Worm (Caenorhabditis elegans) whole organism, L3 larva: Measurements from ENCODE around the gene glna-2.

Source experiments
- R02D3.7 ChIP-seq: fragments of 150-350 bp; optimal IDR thresholded peaks from 2 replicates; lab custom pipeline; 2014; ENCODE audit warnings: missing biosample characterization, missing genetic modification characterization
- ZK546.5 ChIP-seq: sonication (generic microtip); optimal IDR thresholded peaks from 2 replicates; lab custom pipeline; 2017; ENCODE audit warnings: missing biosample characterization, missing genetic modification characterization
- ama-1 ChIP-seq: fragments of 150-350 bp; optimal IDR thresholded peaks from 2 replicates; lab custom pipeline; 2018
- ceh-16 ChIP-seq: sonication (generic microtip); optimal IDR thresholded peaks from 2 replicates; lab custom pipeline; 2017; ENCODE audit warnings: missing biosample characterization, missing genetic modification characterization
- ceh-28 ChIP-seq: fragments of 150-350 bp; optimal IDR thresholded peaks from 2 replicates; lab custom pipeline; 2014; ENCODE audit warnings: missing biosample characterization, missing genetic modification reagents, missing genetic modification characterization
- ceh-9 ChIP-seq: sonication (generic microtip); optimal IDR thresholded peaks from 2 replicates; lab custom pipeline; 2018; ENCODE audit warnings: missing biosample characterization, missing genetic modification characterization
- daf-12 ChIP-seq: fragments of 150-350 bp; optimal IDR thresholded peaks from 2 replicates; lab custom pipeline; 2014; ENCODE audit warnings: missing biosample characterization, missing genetic modification reagents, missing genetic modification characterization
- egl-27 ChIP-seq: sonication (generic microtip); optimal IDR thresholded peaks from 4 replicates; lab custom pipeline; 2017; ENCODE audit warnings: missing biosample characterization, missing genetic modification reagents, missing genetic modification characterization
- egl-5 ChIP-seq: fragments of 150-350 bp; optimal IDR thresholded peaks from 2 replicates; lab custom pipeline; 2017; ENCODE audit warnings: missing biosample characterization, missing genetic modification reagents, missing genetic modification characterization, inconsistent platforms
- elt-1 ChIP-seq: fragments of 150-350 bp; optimal IDR thresholded peaks from 2 replicates; lab custom pipeline; 2014; ENCODE audit warnings: missing biosample characterization, missing genetic modification characterization
- elt-2 ChIP-seq: sonication (generic microtip); optimal IDR thresholded peaks from 2 replicates; lab custom pipeline; 2016; ENCODE audit warnings: missing genetic modification reagents, mild to moderate bottlenecking, missing genetic modification characterization, missing compliant biosample characterization
- elt-3 ChIP-seq, 3 experiments: fragments of 150-350 bp in 1 of 3; sonication (generic microtip) in 2 of 3; optimal IDR thresholded peaks; 2 replicates in 2 of 3; 4 replicates in 1 of 3; lab custom pipeline; 2014 to 2017; ENCODE audit warnings: missing biosample characterization in 3 of 3, missing genetic modification characterization in 3 of 3
- eor-1 ChIP-seq, 2 experiments: fragments of 150-350 bp; optimal IDR thresholded peaks; 2 replicates each; lab custom pipeline; 2014 to 2018; ENCODE audit warnings: missing biosample characterization in 2 of 2, missing genetic modification characterization in 2 of 2
- fkh-10 ChIP-seq: sonication (generic microtip); optimal IDR thresholded peaks from 2 replicates; lab custom pipeline; 2017; ENCODE audit warnings: missing biosample characterization, missing genetic modification reagents, missing genetic modification characterization
- fkh-2 ChIP-seq: fragments of 150-350 bp; optimal IDR thresholded peaks from 2 replicates; lab custom pipeline; 2014; ENCODE audit warnings: missing biosample characterization, missing genetic modification reagents, missing genetic modification characterization
- fos-1 ChIP-seq: fragments of 150-350 bp; optimal IDR thresholded peaks from 2 replicates; lab custom pipeline; 2014; ENCODE audit warnings: missing biosample characterization, missing genetic modification characterization
- lin-15B ChIP-seq: fragments of 150-350 bp; optimal IDR thresholded peaks from 2 replicates; lab custom pipeline; 2014; ENCODE audit warnings: missing biosample characterization, missing genetic modification characterization
- lin-39 ChIP-seq: fragments of 150-350 bp; optimal IDR thresholded peaks from 2 replicates; lab custom pipeline; 2018; ENCODE audit warnings: missing biosample characterization, missing genetic modification reagents, missing genetic modification characterization
- mdl-1 ChIP-seq: fragments of 150-350 bp; optimal IDR thresholded peaks from 2 replicates; lab custom pipeline; 2014; ENCODE audit warnings: missing biosample characterization, missing genetic modification characterization
- mml-1 ChIP-seq: fragments of 150-350 bp; sonication (generic microtip); optimal IDR thresholded peaks from 3 replicates; lab custom pipeline; 2014; ENCODE audit warnings: missing biosample characterization, missing genetic modification characterization
- nfya-1 ChIP-seq: sonication (generic microtip); optimal IDR thresholded peaks from 2 replicates; lab custom pipeline; 2017; ENCODE audit warnings: missing genetic modification characterization, mild to moderate bottlenecking, missing compliant biosample characterization, antibody characterized with exemption, moderate library complexity; ENCODE audit not compliant: insufficient read depth
- nhr-12 ChIP-seq: fragments of 150-350 bp; optimal IDR thresholded peaks from 2 replicates; lab custom pipeline; 2014; ENCODE audit warnings: missing biosample characterization, missing genetic modification characterization
- nhr-23 ChIP-seq: fragments of 150-350 bp; optimal IDR thresholded peaks from 2 replicates; lab custom pipeline; 2014; ENCODE audit warnings: missing biosample characterization, missing genetic modification reagents, missing genetic modification characterization
- nhr-237 ChIP-seq: fragments of 150-350 bp; optimal IDR thresholded peaks from 2 replicates; lab custom pipeline; 2014; ENCODE audit warnings: missing biosample characterization, missing genetic modification characterization
- nhr-25 ChIP-seq: sonication (generic microtip); optimal IDR thresholded peaks from 2 replicates; lab custom pipeline; 2017; ENCODE audit warnings: missing biosample characterization, missing genetic modification characterization
- nhr-28 ChIP-seq: fragments of 150-350 bp; optimal IDR thresholded peaks from 2 replicates; lab custom pipeline; 2014; ENCODE audit warnings: missing biosample characterization, missing genetic modification characterization
- nhr-43 ChIP-seq: sonication (generic microtip); optimal IDR thresholded peaks from 2 replicates; lab custom pipeline; 2016; ENCODE audit warnings: mild to moderate bottlenecking, missing genetic modification characterization, missing compliant biosample characterization; ENCODE audit not compliant: poor library complexity, severe bottlenecking
- nhr-67 ChIP-seq: fragments of 150-350 bp; optimal IDR thresholded peaks from 2 replicates; lab custom pipeline; 2014; ENCODE audit warnings: missing biosample characterization, missing genetic modification characterization
- pha-4 ChIP-seq: fragments of 150-350 bp; optimal IDR thresholded peaks from 2 replicates; lab custom pipeline; 2014; ENCODE audit warnings: missing biosample characterization, missing genetic modification reagents, missing genetic modification characterization
- pqm-1 ChIP-seq: fragments of 150-350 bp; optimal IDR thresholded peaks from 2 replicates; lab custom pipeline; 2017; ENCODE audit warnings: missing biosample characterization, missing genetic modification characterization, inconsistent platforms
- sea-2 ChIP-seq: fragments of 150-350 bp; sonication (generic microtip); optimal IDR thresholded peaks from 4 replicates; lab custom pipeline; 2014; ENCODE audit warnings: missing biosample characterization, missing genetic modification reagents, missing genetic modification characterization
- snpc-4 ChIP-seq: fragments of 150-350 bp; optimal IDR thresholded peaks from 2 replicates; lab custom pipeline; 2014; ENCODE audit warnings: missing biosample characterization, missing genetic modification characterization
- unc-39 ChIP-seq: sonication (generic microtip); optimal IDR thresholded peaks from 4 replicates; lab custom pipeline; 2017; ENCODE audit warnings: missing biosample characterization, missing genetic modification characterization
- unc-62 ChIP-seq: fragments of 150-350 bp; sonication (generic microtip); optimal IDR thresholded peaks from 4 replicates; lab custom pipeline; 2014; ENCODE audit warnings: missing biosample characterization, missing genetic modification reagents, missing genetic modification characterization
- zag-1 ChIP-seq: fragments of 150-350 bp; optimal IDR thresholded peaks from 2 replicates; lab custom pipeline; 2014; ENCODE audit warnings: missing biosample characterization, missing genetic modification characterization
- ztf-11 ChIP-seq: fragments of 150-350 bp; optimal IDR thresholded peaks from 2 replicates; lab custom pipeline; 2014; ENCODE audit warnings: missing biosample characterization, missing genetic modification characterization
- ztf-4 ChIP-seq: fragments of 150-350 bp; optimal IDR thresholded peaks from 2 replicates; lab custom pipeline; 2014; ENCODE audit warnings: missing biosample characterization, missing genetic modification characterization

glna-2 gene

DNA sequence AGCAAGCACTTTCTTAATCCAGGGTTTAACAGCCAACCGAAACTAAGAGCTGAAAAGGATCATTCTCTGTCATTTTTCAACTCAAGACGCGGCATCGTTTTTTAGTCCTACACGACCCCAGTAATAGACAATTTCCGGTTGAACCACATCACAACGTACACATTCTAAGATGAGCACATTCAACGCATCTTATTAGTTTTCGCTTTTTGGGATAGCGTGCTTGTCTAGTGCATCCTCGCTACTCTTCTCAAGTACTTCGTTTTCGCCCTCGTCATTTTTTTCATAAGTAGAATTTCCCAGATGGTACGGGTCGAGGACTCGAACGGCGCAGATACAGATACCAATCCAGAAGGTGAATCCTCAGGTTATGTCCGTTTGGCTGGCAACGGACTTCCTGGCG lies 33.9 kb downstream of the glna-2 start, which contains the start of gene T05H10.1:
T05H10.1 (plus strand) TSS at position 301 of the 400 bp plus-strand sequence.
- peak; percentile 36 for TF ChIP-seq lin-39
- no peak for TF ChIP-seq lin-15B

DNA sequence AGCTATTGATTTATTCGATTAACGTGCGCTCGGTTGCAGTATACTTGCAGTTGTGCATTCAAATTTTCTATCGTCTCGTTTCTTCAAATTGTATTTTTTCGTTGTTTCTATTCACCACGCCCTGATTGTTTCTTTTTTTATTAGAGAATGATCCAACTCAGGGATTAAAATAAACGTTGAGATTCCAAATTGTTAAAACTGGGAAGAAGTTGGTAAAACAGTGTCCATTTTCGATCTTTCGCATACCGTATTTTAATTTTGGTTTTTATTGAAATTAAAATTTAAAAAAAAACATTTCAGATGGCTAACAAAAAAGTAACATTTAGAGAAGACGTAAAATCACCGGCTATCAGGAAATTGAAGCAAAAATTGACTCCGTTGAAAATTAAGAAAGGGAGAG lies 38.8 kb downstream of the glna-2 start, which contains the start of gene apn-1:
apn-1 (plus strand) TSS at position 301 of the 400 bp plus-strand sequence.
- no peak for TF ChIP-seq lin-39
- no peak for TF ChIP-seq nhr-12 (tag; lab: Kevin White, UChicago)
- no peak for TF ChIP-seq zag-1 (tag; lab: Kevin White, UChicago)
- TF ChIP-seq lin-15B, result no peak
- no peak for TF ChIP-seq pha-4 (tag; lab: Kevin White, UChicago)
- TF ChIP-seq nhr-28 (tag; lab: Kevin White, UChicago), result no peak
- TF ChIP-seq elt-2 (tag; lab: Kevin White, UChicago), result no peak
- no peak for TF ChIP-seq nhr-25 (tag; lab: Kevin White, UChicago)
- TF ChIP-seq R02D3.7, result no peak
- no peak for TF ChIP-seq nhr-67 (tag; lab: Kevin White, UChicago)
- no peak for TF ChIP-seq ZK546.5 (tag; lab: Kevin White, UChicago)
- no peak for TF ChIP-seq ceh-28 (tag; lab: Kevin White, UChicago)
- TF ChIP-seq mdl-1, result no peak
- no peak for TF ChIP-seq ztf-11
- TF ChIP-seq nfya-1 (tag; lab: Kevin White, UChicago), result no peak
- no peak for TF ChIP-seq unc-39
- no peak for TF ChIP-seq fkh-10 (GFP tag; lab: Kevin White, UChicago)
- TF ChIP-seq nhr-23 (tag; lab: Kevin White, UChicago), result no peak
- TF ChIP-seq nhr-237 (tag; lab: Kevin White, UChicago), result no peak
- no peak for TF ChIP-seq ama-1 (lab: Kevin White, UChicago)

DNA sequence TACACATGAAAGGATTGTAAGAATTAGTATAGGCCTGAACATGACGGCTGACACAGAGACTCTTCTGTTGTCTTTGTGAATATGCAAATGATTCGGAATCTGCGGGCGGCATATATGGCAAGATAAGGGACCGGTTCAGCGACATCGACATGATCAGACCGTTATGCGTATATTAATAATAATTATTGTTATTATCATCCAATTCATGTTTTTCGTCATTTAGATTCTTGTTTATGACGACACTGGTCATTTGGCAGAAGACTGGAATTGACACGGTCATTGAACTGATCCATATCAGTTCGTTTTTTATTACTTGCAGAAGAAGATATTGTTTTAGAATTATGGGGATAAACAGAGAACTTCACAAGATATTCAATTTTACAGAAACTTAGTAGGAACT lies 42.0 kb downstream of the glna-2 start, which contains the start of gene mtre-1:
mtre-1 (minus strand) TSS at position 101 of the 400 bp plus-strand sequence.
- TF ChIP-seq mdl-1, result no peak
- TF ChIP-seq nhr-12 (tag; lab: Kevin White, UChicago), result no peak
- no peak for TF ChIP-seq nhr-43 (tag; lab: Kevin White, UChicago)
- no peak for TF ChIP-seq eor-1 (tag; optimal IDR thresholded peaks at IDR 0.05; lab: Kevin White, UChicago)
- no peak for TF ChIP-seq nhr-25 (tag; lab: Kevin White, UChicago)
- no peak for TF ChIP-seq ama-1 (lab: Kevin White, UChicago)
- no peak for TF ChIP-seq elt-1
- TF ChIP-seq snpc-4 (tag; lab: Kevin White, UChicago), result no peak
- no peak for TF ChIP-seq zag-1 (tag; lab: Kevin White, UChicago)
- TF ChIP-seq unc-62 (GFP tag; lab: Kevin White, UChicago), result no peak
- TF ChIP-seq mml-1 (tag; lab: Kevin White, UChicago), result no peak
- no peak for TF ChIP-seq ceh-9 (tag; lab: Kevin White, UChicago)
- no peak for TF ChIP-seq R02D3.7
- no peak for TF ChIP-seq nfya-1 (tag; lab: Kevin White, UChicago)
- no peak for TF ChIP-seq nhr-237 (tag; lab: Kevin White, UChicago)
- no peak for TF ChIP-seq daf-12 (tag; lab: Kevin White, UChicago)

DNA sequence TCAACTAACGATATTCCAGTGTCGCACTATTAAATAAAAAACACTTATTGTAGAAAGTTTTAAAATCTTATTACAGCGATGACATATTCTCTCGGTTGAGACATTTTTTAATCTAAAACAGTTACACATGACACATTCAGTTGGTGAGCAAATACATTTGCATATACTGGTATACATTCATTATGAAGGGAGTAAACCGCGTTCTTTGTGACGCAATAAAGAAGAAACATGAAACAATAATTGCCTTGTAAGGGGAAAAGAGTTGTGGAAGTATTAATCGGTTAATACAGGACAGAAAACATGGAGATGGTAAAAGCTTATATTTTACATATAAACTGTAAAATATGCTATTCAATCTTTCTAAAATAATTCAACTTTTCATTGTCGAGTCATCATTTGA lies 42.9 kb downstream of the glna-2 start:
- no peak for TF ChIP-seq ceh-9 (tag; lab: Kevin White, UChicago)
- TF ChIP-seq egl-27, result no peak

DNA sequence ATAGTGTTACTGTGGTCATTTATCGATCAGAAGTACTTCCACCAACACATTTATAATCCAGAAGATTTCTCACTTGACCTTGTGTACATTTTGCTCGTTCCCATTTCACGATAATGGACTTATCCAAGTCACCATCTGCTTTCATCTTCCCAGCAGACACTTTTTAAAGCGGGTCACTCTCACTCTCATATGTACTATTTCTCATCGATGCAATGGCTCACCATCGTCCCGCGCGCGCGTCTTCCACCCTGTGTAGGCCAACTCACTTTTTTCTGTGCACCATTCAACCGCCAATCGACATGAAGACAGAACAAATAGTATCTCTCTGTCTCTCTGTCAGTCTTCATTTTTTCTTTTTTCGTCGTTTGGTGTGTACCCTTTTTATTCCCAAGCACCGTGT lies 43.7 kb downstream of the glna-2 start:
- TF ChIP-seq zag-1 (tag; lab: Kevin White, UChicago), result no peak

DNA sequence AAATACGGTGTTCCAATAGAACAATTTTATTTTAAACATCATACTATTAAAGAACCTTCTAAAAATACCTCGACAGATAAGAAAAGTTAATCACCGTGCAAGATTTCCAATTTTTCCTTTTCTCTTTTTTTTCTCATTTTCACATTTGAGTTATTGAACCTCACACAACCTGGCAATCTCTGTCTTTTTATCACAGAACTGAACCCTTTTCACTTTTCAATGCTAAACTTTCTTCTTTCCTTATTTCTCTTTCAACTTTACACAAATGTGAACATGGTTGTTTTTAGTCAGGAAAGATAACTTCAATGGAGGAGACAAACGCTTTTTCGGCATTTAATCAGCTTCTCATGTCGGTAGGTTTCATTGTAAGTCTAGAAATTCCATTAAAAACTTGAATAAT lies 44.4 kb downstream of the glna-2 start, which contains the start of gene T05H10.4:
T05H10.4 (plus strand) TSS at position 301 of the 400 bp plus-strand sequence.
- no peak for TF ChIP-seq pqm-1 (tag; lab: Kevin White, UChicago)
- no peak for TF ChIP-seq ama-1 (lab: Kevin White, UChicago)
- TF ChIP-seq unc-39, result no peak
- TF ChIP-seq sea-2, result no peak
- TF ChIP-seq fos-1 (tag; lab: Kevin White, UChicago), result no peak
- no peak for TF ChIP-seq ceh-9 (tag; lab: Kevin White, UChicago)
- no peak for TF ChIP-seq nhr-67 (tag; lab: Kevin White, UChicago)
- no peak for TF ChIP-seq fkh-2 (tag; lab: Kevin White, UChicago)
- TF ChIP-seq ztf-11, result no peak
- TF ChIP-seq egl-5 (tag; lab: Kevin White, UChicago), result no peak
- TF ChIP-seq mml-1 (tag; lab: Kevin White, UChicago), result no peak
- TF ChIP-seq nhr-237 (tag; lab: Kevin White, UChicago), result no peak
- no peak for TF ChIP-seq ceh-16 (tag; lab: Kevin White, UChicago)
- TF ChIP-seq nhr-43 (tag; lab: Kevin White, UChicago), result no peak
- no peak for TF ChIP-seq elt-2 (tag; lab: Kevin White, UChicago)
- TF ChIP-seq ceh-28 (tag; lab: Kevin White, UChicago), result no peak
- no peak for TF ChIP-seq nfya-1 (tag; lab: Kevin White, UChicago)
- no peak for TF ChIP-seq elt-3 (tag; optimal IDR thresholded peaks at IDR 0.05; lab: Kevin White, UChicago)
- no peak for TF ChIP-seq lin-15B
- TF ChIP-seq ztf-4 (tag; lab: Kevin White, UChicago), result no peak
